Fruit fly (Drosophila melanogaster) whole organism, embryonic: Measurements from ENCODE around the gene Crtc.
A peak's percentile ranks its signal among the peaks of the same experiment; 100 is the strongest.

Experiments used
- Asciz ChIP-seq: fragments of 200-800 bp; sonication (Bioruptor generic); optimal IDR thresholded peaks from 2 replicates; lab custom pipeline; 2017; ENCODE audit warnings: missing biosample characterization, mild to moderate bottlenecking, missing genetic modification characterization, missing genetic modification reagents
- Bgb ChIP-seq: fragments of 200-800 bp; sonication (Bioruptor generic); IDR thresholded peaks from 2 replicates; pipeline ENCODE4 v1.3.6; 2022; ENCODE audit warnings: missing biosample characterization, missing genetic modification characterization; ENCODE audit not compliant: partially characterized antibody
- CG10147 ChIP-seq: fragments of 200-800 bp; sonication (Bioruptor generic); optimal IDR thresholded peaks from 2 replicates; lab custom pipeline; 2019; ENCODE audit warnings: missing biosample characterization, mild to moderate bottlenecking, missing genetic modification characterization, moderate library complexity
- CG10959 ChIP-seq: fragments of 200-800 bp; sonication (Bioruptor generic); IDR thresholded peaks from 2 replicates; pipeline ENCODE4 v1.3.6; 2022; ENCODE audit warnings: missing biosample characterization, missing genetic modification characterization
- CG1233 ChIP-seq: fragments of 200-800 bp; sonication (Bioruptor generic); optimal IDR thresholded peaks from 4 replicates; lab custom pipeline; 2018; ENCODE audit warnings: missing biosample characterization, mild to moderate bottlenecking, missing genetic modification characterization
- CG13287 ChIP-seq: fragments of 200-800 bp; sonication (Bioruptor generic); IDR thresholded peaks from 2 replicates; pipeline ENCODE4 v1.3.6; 2022; ENCODE audit warnings: missing biosample characterization, missing genetic modification characterization; ENCODE audit not compliant: partially characterized antibody
- CG14710 ChIP-seq: fragments of 200-800 bp; sonication (Bioruptor generic); optimal IDR thresholded peaks from 3 replicates; lab custom pipeline; 2019; ENCODE audit warnings: missing biosample characterization, mild to moderate bottlenecking, missing genetic modification characterization, moderate library complexity
- CG16863 ChIP-seq: fragments of 200-800 bp; sonication (Bioruptor generic); optimal IDR thresholded peaks from 3 replicates; lab custom pipeline; 2016; ENCODE audit warnings: missing biosample characterization, missing genetic modification characterization
- CG17829 ChIP-seq: fragments of 200-800 bp; optimal IDR thresholded peaks from 2 replicates; lab custom pipeline; 2019; ENCODE audit warnings: missing biosample characterization, mild to moderate bottlenecking, missing genetic modification characterization, moderate library complexity
- CG1832 ChIP-seq: fragments of 200-800 bp; sonication (Bioruptor generic); optimal IDR thresholded peaks from 2 replicates; lab custom pipeline; 2017; ENCODE audit warnings: missing biosample characterization, mild to moderate bottlenecking, missing genetic modification characterization, inconsistent platforms
- CG2129 ChIP-seq: fragments of 200-800 bp; sonication (Bioruptor generic); IDR thresholded peaks from 2 replicates; pipeline ENCODE4 v1.3.6; 2022; ENCODE audit warnings: missing biosample characterization, missing genetic modification characterization; ENCODE audit not compliant: partially characterized antibody
- CG3995 ChIP-seq: fragments of 200-800 bp; sonication (Bioruptor generic); optimal IDR thresholded peaks from 3 replicates; lab custom pipeline; 2016; ENCODE audit warnings: missing biosample characterization, missing genetic modification characterization
- CG4328 ChIP-seq: fragments of 200-800 bp; sonication (Bioruptor generic); optimal IDR thresholded peaks from 3 replicates; lab custom pipeline; 2017; ENCODE audit warnings: missing biosample characterization, missing genetic modification reagents, missing genetic modification characterization
- CG4617 ChIP-seq: fragments of 200-800 bp; sonication (Bioruptor generic); optimal IDR thresholded peaks from 3 replicates; lab custom pipeline; 2016; ENCODE audit warnings: missing biosample characterization, missing genetic modification characterization, borderline replicate concordance
- CG4707 ChIP-seq: fragments of 200-800 bp; sonication (Bioruptor generic); optimal IDR thresholded peaks from 2 replicates; lab custom pipeline; 2018; ENCODE audit warnings: missing biosample characterization, mild to moderate bottlenecking, missing genetic modification characterization, moderate library complexity
- CG8290 ChIP-seq, 3 experiments: fragments of 200-800 bp; sonication (Bioruptor generic); optimal IDR thresholded peaks; 2 replicates each; lab custom pipeline; 2016 to 2019; ENCODE audit warnings: missing biosample characterization in 3 of 3, missing genetic modification characterization in 3 of 3, mild to moderate bottlenecking in 2 of 3, moderate library complexity in 1 of 3
- CG9215 ChIP-seq: fragments of 200-800 bp; sonication (Bioruptor generic); IDR thresholded peaks from 2 replicates; pipeline ENCODE4 v1.3.6; 2022; ENCODE audit warnings: missing biosample characterization, missing genetic modification characterization
- CHES-1-like ChIP-seq: fragments of 200-800 bp; sonication (Bioruptor generic); optimal IDR thresholded peaks from 2 replicates; lab custom pipeline; 2016; ENCODE audit warnings: missing biosample characterization, missing genetic modification characterization
- D19A ChIP-seq: fragments of 200-800 bp; optimal IDR thresholded peaks from 3 replicates; lab custom pipeline; 2019; ENCODE audit warnings: missing biosample characterization, mild to moderate bottlenecking, missing genetic modification characterization, moderate library complexity
- Eip74EF ChIP-seq, 2 experiments: fragments of 200-800 bp in 1 of 2; fragments of >200 bp in 1 of 2; sonication (Bioruptor generic) in 1 of 2; optimal IDR thresholded peaks; 2 replicates each; lab custom pipeline; 2017 to 2019; ENCODE audit warnings: missing biosample characterization in 2 of 2, missing genetic modification characterization in 2 of 2, mild to moderate bottlenecking in 1 of 2, moderate library complexity in 1 of 2
- Ets65A ChIP-seq: fragments of 200-800 bp; sonication (Bioruptor generic); peaks from one replicate; lab custom pipeline; 2016; ENCODE audit warnings: missing biosample characterization, missing genetic modification characterization
- HLH4C ChIP-seq: fragments of 200-800 bp; sonication (Bioruptor generic); IDR thresholded peaks from 3 replicates; pipeline ENCODE4 v1.3.6; 2022; ENCODE audit warnings: missing biosample characterization, missing genetic modification characterization; ENCODE audit not compliant: partially characterized antibody
- Hmr ChIP-seq: fragments of 200-800 bp; sonication (Bioruptor generic); optimal IDR thresholded peaks from 3 replicates; lab custom pipeline; 2017; ENCODE audit warnings: mild to moderate bottlenecking, missing biosample characterization, missing genetic modification reagents, missing genetic modification characterization
- MBD-R2 ChIP-seq: fragments of 200-800 bp; sonication (Bioruptor generic); IDR thresholded peaks from 2 replicates; pipeline ENCODE4 v1.3.6; 2022; ENCODE audit warnings: missing biosample characterization, missing genetic modification characterization
- Med ChIP-seq: fragments of 200-800 bp; sonication (Bioruptor generic); peaks from one replicate; lab custom pipeline; 2016; ENCODE audit warnings: missing biosample characterization, missing genetic modification characterization, mild to moderate bottlenecking, inconsistent platforms, moderate library complexity
- Pdp1 ChIP-seq, 2 experiments: fragments of 200-800 bp; sonication (Bioruptor generic); optimal IDR thresholded peaks; 3 replicates each; lab custom pipeline; 2016; ENCODE audit warnings: missing biosample characterization in 2 of 2, missing genetic modification characterization in 2 of 2, mild to moderate bottlenecking in 1 of 2, moderate library complexity in 1 of 2
- Poxn ChIP-seq: fragments of 200-800 bp; sonication (Bioruptor generic); IDR thresholded peaks from 2 replicates; pipeline ENCODE4 v1.3.6; 2022; ENCODE audit warnings: missing biosample characterization, missing genetic modification characterization
- Spps ChIP-seq: fragments of 200-800 bp; sonication (Bioruptor generic); optimal IDR thresholded peaks from 2 replicates; lab custom pipeline; 2018; ENCODE audit warnings: missing biosample characterization, mild to moderate bottlenecking, missing genetic modification characterization
- Vsx1 ChIP-seq: fragments of 200-800 bp; sonication (Bioruptor generic); optimal IDR thresholded peaks from 2 replicates; lab custom pipeline; 2017; ENCODE audit warnings: missing biosample characterization, mild to moderate bottlenecking, missing genetic modification characterization, missing genetic modification reagents
- crp ChIP-seq, 2 experiments: fragments of 200-800 bp; sonication (Bioruptor generic); optimal IDR thresholded peaks; 2 replicates in 1 of 2; 3 replicates in 1 of 2; lab custom pipeline; 2017; ENCODE audit warnings: missing biosample characterization in 2 of 2, missing genetic modification characterization in 2 of 2, mild to moderate bottlenecking in 1 of 2, moderate library complexity in 1 of 2
- fu2 ChIP-seq: fragments of 200-800 bp; sonication (Bioruptor generic); optimal IDR thresholded peaks from 2 replicates; lab custom pipeline; 2016; ENCODE audit warnings: missing biosample characterization, missing genetic modification characterization
- gcm ChIP-seq: fragments of 200-800 bp; sonication (Bioruptor generic); optimal IDR thresholded peaks from 2 replicates; lab custom pipeline; 2019; ENCODE audit warnings: missing biosample characterization, mild to moderate bottlenecking, missing genetic modification characterization, moderate library complexity
- lab ChIP-seq: fragments of 200-800 bp; sonication (Bioruptor generic); optimal IDR thresholded peaks from 3 replicates; lab custom pipeline; 2017; ENCODE audit warnings: missing biosample characterization, missing genetic modification characterization, mild to moderate bottlenecking, moderate library complexity, missing genetic modification reagents
- mld ChIP-seq: fragments of 200-800 bp; sonication (Bioruptor generic); IDR thresholded peaks from 3 replicates; pipeline ENCODE4 v1.3.6; 2022; ENCODE audit warnings: missing biosample characterization, missing genetic modification characterization; ENCODE audit not compliant: partially characterized antibody
- nerfin-1 ChIP-seq: fragments of 200-800 bp; sonication (Bioruptor generic); optimal IDR thresholded peaks from 3 replicates; lab custom pipeline; 2019; ENCODE audit warnings: missing biosample characterization, mild to moderate bottlenecking, missing genetic modification characterization, moderate library complexity
- pita ChIP-seq: fragments of 200-800 bp; sonication (Bioruptor generic); optimal IDR thresholded peaks from 2 replicates; lab custom pipeline; 2017; ENCODE audit warnings: missing biosample characterization, mild to moderate bottlenecking, missing genetic modification characterization
- pzg ChIP-seq: fragments of 200-800 bp; sonication (Bioruptor generic); optimal IDR thresholded peaks from 3 replicates; lab custom pipeline; 2018; ENCODE audit warnings: missing biosample characterization, mild to moderate bottlenecking, missing genetic modification characterization, moderate library complexity
- slou ChIP-seq: fragments of 200-800 bp; sonication (Bioruptor generic); optimal IDR thresholded peaks from 3 replicates; lab custom pipeline; 2016; ENCODE audit warnings: missing biosample characterization, missing genetic modification characterization
- sob ChIP-seq: fragments of 200-800 bp; sonication (Bioruptor generic); IDR thresholded peaks from 2 replicates; pipeline ENCODE4 v1.3.6; 2022; ENCODE audit warnings: missing biosample characterization, missing genetic modification characterization
- sqz ChIP-seq: fragments of 200-800 bp; sonication (Bioruptor generic); optimal IDR thresholded peaks from 3 replicates; lab custom pipeline; 2018; ENCODE audit warnings: missing biosample characterization, mild to moderate bottlenecking, missing genetic modification characterization
- toy ChIP-seq: fragments of 200-800 bp; sonication (Bioruptor generic); IDR thresholded peaks from 2 replicates; pipeline ENCODE4 v1.3.6; 2022; ENCODE audit warnings: missing biosample characterization, missing genetic modification characterization
- unpg ChIP-seq: fragments of 200-800 bp; sonication (Bioruptor generic); optimal IDR thresholded peaks from 3 replicates; lab custom pipeline; 2018; ENCODE audit warnings: missing biosample characterization, mild to moderate bottlenecking, missing genetic modification characterization, moderate library complexity
- wek ChIP-seq: fragments of 200-800 bp; sonication (Bioruptor generic); optimal IDR thresholded peaks from 3 replicates; lab custom pipeline; 2018; ENCODE audit warnings: missing biosample characterization, mild to moderate bottlenecking, missing genetic modification characterization, moderate library complexity
- zfh2 ChIP-seq: fragments of 200-800 bp; sonication (Bioruptor generic); optimal IDR thresholded peaks from 2 replicates; lab custom pipeline; 2016; ENCODE audit warnings: missing biosample characterization, missing genetic modification characterization

Crtc gene

DNA sequence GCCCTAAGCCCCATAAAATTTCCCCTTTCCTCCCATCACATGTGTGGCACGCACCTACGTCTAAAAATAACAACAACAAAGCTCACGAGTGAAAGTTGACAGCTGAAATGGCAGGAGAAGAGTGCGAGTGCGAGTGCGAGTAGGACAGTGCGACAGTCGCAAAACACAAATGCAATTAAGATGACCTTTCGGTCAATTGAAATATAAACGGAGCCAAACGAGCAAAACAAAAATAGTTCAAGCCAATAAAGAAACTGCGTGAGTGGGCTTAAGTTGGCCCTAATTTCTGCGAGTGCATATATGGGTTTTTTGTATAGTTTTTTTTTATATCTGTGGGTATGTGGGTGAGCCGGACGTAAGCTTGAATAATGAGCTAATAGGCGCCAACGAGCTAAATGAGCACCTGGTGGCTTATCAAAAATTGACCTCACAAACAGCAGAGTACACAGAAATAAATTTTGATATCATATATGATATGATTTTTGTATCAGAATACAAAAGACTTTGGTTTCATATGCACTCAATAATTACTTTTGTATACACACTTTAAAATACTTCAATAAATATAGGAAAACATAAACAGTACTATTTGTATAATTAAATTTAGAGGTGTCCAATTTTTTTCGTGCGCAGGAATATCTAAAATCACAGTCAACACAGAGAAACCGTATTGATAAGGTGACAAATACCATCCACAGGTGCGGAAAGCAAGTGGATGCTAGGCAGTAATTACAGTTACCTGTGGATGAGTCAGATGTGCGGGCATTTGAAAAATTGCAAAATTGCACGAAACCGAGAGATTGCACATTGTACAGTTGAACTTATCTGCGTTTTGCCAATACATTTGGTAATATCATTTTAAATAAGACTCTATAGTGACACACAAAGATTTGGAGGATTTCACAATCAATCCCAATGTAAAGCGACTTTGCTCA, 17.1 kb downstream of the Crtc start (continued):
- no peak for TF ChIP-seq CG4707
- TF ChIP-seq Vsx1 (GFP tag; lab: Kevin White, UChicago): peak; percentile 16
- peak; percentile 28; the same call in 1 of the 2 replicates for TF ChIP-seq sob (GFP tag; lab: Robert Waterston, UW)
- TF ChIP-seq Eip74EF (GFP tag; optimal IDR thresholded peaks at IDR 0.05; lab: Kevin White, UChicago): peak in 1 of 2 experiments; percentile 33
- no peak for TF ChIP-seq CG2129 (GFP tag; lab: Robert Waterston, UW)
- no peak for TF ChIP-seq CG1832 (GFP tag; lab: Kevin White, UChicago)
- no peak for TF ChIP-seq wek (GFP tag; lab: Kevin White, UChicago)
- peak; percentile 19 for TF ChIP-seq CG1233 (GFP tag; lab: Kevin White, UChicago)
- TF ChIP-seq CG14710 (tag; lab: Kevin White, UChicago): no peak
- 0 out of 2 replicates have a peak, but pooled peaks have one; percentile 19 for TF ChIP-seq MBD-R2 (GFP tag; lab: Robert Waterston, UW)
- TF ChIP-seq CG10959: no peak
- peak; percentile 5 for TF ChIP-seq Asciz (GFP tag; lab: Kevin White, UChicago)

dm6 chr3L:17647543-17647942, 21.5 kb downstream of the Crtc start:
- TF ChIP-seq pzg (GFP tag; lab: Kevin White, UChicago): no peak
- peak; percentile 80 for TF ChIP-seq Ets65A (GFP tag; lab: Kevin White, UChicago)

DNA sequence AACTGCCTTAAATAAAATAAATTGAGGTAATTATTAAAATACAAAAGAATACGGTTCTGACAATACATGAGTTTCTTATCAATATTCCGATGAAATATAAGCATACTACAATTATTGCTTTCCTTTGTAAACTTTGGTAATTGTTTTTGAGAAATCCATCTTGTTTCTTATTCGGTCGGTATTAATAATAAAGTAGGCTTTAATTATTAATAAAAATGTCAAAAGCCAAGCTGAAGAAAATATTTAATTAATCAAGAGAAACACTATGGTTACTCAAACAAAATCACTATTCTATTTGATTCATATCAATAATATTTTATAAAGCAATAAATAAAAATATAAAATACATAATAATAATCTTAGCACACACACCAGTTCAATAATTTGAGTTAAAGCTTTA, 22.4 kb downstream of the Crtc start, which contains the start of gene CG43085:
Gene CG43085, minus strand, starts transcription at position 101 of the 400 bp plus-strand sequence.
- TF ChIP-seq slou (no peak), Hmr (GFP tag; lab: Kevin White, UChicago) (no peak), sqz (no peak), lab (no peak), gcm (GFP tag; lab: Kevin White, UChicago) (no peak), nerfin-1 (tag; lab: Kevin White, UChicago) (no peak), CG10147 (GFP tag; lab: Kevin White, UChicago) (no peak), CG16863 (GFP tag; lab: Kevin White, UChicago) (no peak), fu2 (no peak), mld (no peak), CHES-1-like (GFP tag; lab: Kevin White, UChicago) (no peak), Bgb (no peak), CG8290 (GFP tag; optimal IDR thresholded peaks at IDR 0.05; lab: Kevin White, UChicago) (no peak), CG8290 (tag; optimal IDR thresholded peaks at IDR 0.05; lab: Kevin White, UChicago) (no peak)

- TF ChIP-seq Pdp1 (GFP tag; optimal IDR thresholded peaks at IDR 0.05; lab: Kevin White, UChicago) (peak in 1 of 2 experiments; percentile 36), CG17829 (tag; lab: Kevin White, UChicago) (peak; percentile 63), Poxn (GFP tag; lab: Robert Waterston, UW) (no peak), CG13287 (peak; percentile 98), crp (GFP tag; optimal IDR thresholded peaks at IDR 0.05; lab: Kevin White, UChicago) (no peak), toy (no peak), CG3995 (peak; percentile 98), D19A (tag; lab: Kevin White, UChicago) (no peak), CG4617 (GFP tag; lab: Kevin White, UChicago) (peak; percentile 36), Spps (tag; lab: Kevin White, UChicago) (no peak), Med (GFP tag; lab: Kevin White, UChicago) (peak; percentile 91), pita (GFP tag; lab: Kevin White, UChicago) (no peak), unpg (GFP tag; lab: Kevin White, UChicago) (peak; percentile 14), CG9215 (GFP tag; lab: Robert Waterston, UW) (no peak), zfh2 (peak; percentile 38), HLH4C (GFP tag; lab: Robert Waterston, UW) (peak; percentile 97), CG4328 (no peak)
These were observed 24.2 kb downstream of the Crtc start, which contains the start of gene Pep for dm6 chr3L:17644906-17645244. Gene Pep (minus strand): TSS chr3L:17645036.
